Fruit fly (Drosophila melanogaster): Measurements from ENCODE around the gene CG4213.
A peak's percentile ranks its signal among the peaks of the same experiment; 100 is the strongest.

The CG4213 gene

dm6 chr2L:414593-415399, 12.8 kb upstream of the CG4213 start, which contains the start of the genes AP-2alpha and ebi (continued):
- peak; percentile 93 for TF ChIP-seq CoRest (tag; optimal IDR thresholded peaks at IDR 0.05)
- peak; percentile 67 for TF ChIP-seq schlank (tag; optimal IDR thresholded peaks at IDR 0.05)
- peak; percentile 26 for TF ChIP-seq mirr (GFP tag; optimal IDR thresholded peaks at IDR 0.05)
- peak; percentile 91 for TF ChIP-seq slp2 (GFP tag; optimal IDR thresholded peaks at IDR 0.05)
- TF ChIP-seq phol (tag; optimal IDR thresholded peaks at IDR 0.05): peak; percentile 98
- TF ChIP-seq CG3163 (GFP tag; optimal IDR thresholded peaks at IDR 0.05): peak; percentile 86
- TF ChIP-seq lola (GFP tag; optimal IDR thresholded peaks at IDR 0.05): peak in 1 of 3 experiments; percentile 84
- TF ChIP-seq CG18599 (GFP tag; optimal IDR thresholded peaks at IDR 0.05): peak; percentile 84
- TF ChIP-seq lilli (GFP tag; optimal IDR thresholded peaks at IDR 0.05): peak; percentile 92
- peak; percentile 89 for TF ChIP-seq Side (GFP tag; optimal IDR thresholded peaks at IDR 0.05)
- TF ChIP-seq mam (GFP tag; optimal IDR thresholded peaks at IDR 0.05): peak; percentile 96
- TF ChIP-seq HmgD (GFP tag; optimal IDR thresholded peaks at IDR 0.05): peak; percentile 97
- TF ChIP-seq HLH3B (GFP tag; IDR thresholded peaks at IDR 0.05): peak; percentile 74
- peak; percentile 71 for TF ChIP-seq CG12299 (tag; optimal IDR thresholded peaks at IDR 0.05)
- peak; percentile 95 for TF ChIP-seq nmo (GFP tag; optimal IDR thresholded peaks at IDR 0.05)
- peak; percentile 88 for TF ChIP-seq Hmr (GFP tag; optimal IDR thresholded peaks at IDR 0.05)
- TF ChIP-seq Hey (tag; optimal IDR thresholded peaks at IDR 0.05): peak; percentile 59
- no peak for TF ChIP-seq bbx (GFP tag; IDR thresholded peaks at IDR 0.05; ENCODE audit: partially characterized antibody)
- TF ChIP-seq CG4328 (GFP tag; optimal IDR thresholded peaks at IDR 0.05): peak; percentile 54
- TF ChIP-seq bowl (GFP tag; IDR thresholded peaks at IDR 0.05): no peak
- TF ChIP-seq crp (GFP tag; optimal IDR thresholded peaks at IDR 0.05): peak in 1 of 2 experiments; percentile 52
- peak; percentile 93 for TF ChIP-seq CTCF (GFP tag; optimal IDR thresholded peaks at IDR 0.05)
- TF ChIP-seq Lim3 (GFP tag; IDR thresholded peaks at IDR 0.05): peak; percentile 76
- TF ChIP-seq usp (GFP tag; optimal IDR thresholded peaks at IDR 0.05): no peak
- peak; percentile 60 for TF ChIP-seq Asciz (GFP tag; optimal IDR thresholded peaks at IDR 0.05)
- peak; percentile 74 for TF ChIP-seq CG30020 (tag; optimal IDR thresholded peaks at IDR 0.05)
- no peak for TF ChIP-seq nau (GFP tag; optimal IDR thresholded peaks at IDR 0.05)
- peak; percentile 70; the same call in 2 of the 3 replicates for TF ChIP-seq B-H1 (GFP tag; IDR thresholded peaks at IDR 0.05)
- TF ChIP-seq CG9817 (tag; optimal IDR thresholded peaks at IDR 0.05): peak; percentile 92
- no peak for TF ChIP-seq CG2129 (GFP tag; IDR thresholded peaks at IDR 0.05; ENCODE audit: partially characterized antibody)
- no peak for TF ChIP-seq cg (GFP tag; optimal IDR thresholded peaks at IDR 0.05)
- peak; percentile 75 for TF ChIP-seq ERR (GFP tag; optimal IDR thresholded peaks at IDR 0.05)
- TF ChIP-seq fd102C (GFP tag; optimal IDR thresholded peaks at IDR 0.05): no peak
- peak; percentile 95 for TF ChIP-seq CG9932 (GFP tag; IDR thresholded peaks at IDR 0.05)
- peak; percentile 65 for TF ChIP-seq gcm (GFP tag; optimal IDR thresholded peaks at IDR 0.05)
- TF ChIP-seq chinmo (GFP tag; IDR thresholded peaks at IDR 0.05; ENCODE audit: partially characterized antibody): 0 out of 4 replicates have a peak, but pooled peaks have one; percentile 19
- 0 out of 2 replicates have a peak, but pooled peaks have one; percentile 24 for TF ChIP-seq CG1024 (GFP tag; IDR thresholded peaks at IDR 0.05)
- TF ChIP-seq gfzf (GFP tag; optimal IDR thresholded peaks at IDR 0.05): peak; percentile 97
- peak; percentile 72 for TF ChIP-seq CG8290 (GFP tag; optimal IDR thresholded peaks at IDR 0.05)
- peak; percentile 31 to 61 for TF ChIP-seq CG8290 (tag; optimal IDR thresholded peaks at IDR 0.05)
- TF ChIP-seq CG13624 (GFP tag; optimal IDR thresholded peaks at IDR 0.05): peak; percentile 94
- TF ChIP-seq chm (GFP tag; IDR thresholded peaks at IDR 0.05): peak; percentile 78
- TF ChIP-seq CG1603 (tag; optimal IDR thresholded peaks at IDR 0.05): peak; percentile 90
- TF ChIP-seq dpn (GFP tag; optimal IDR thresholded peaks at IDR 0.05): peak; percentile 94
- TF ChIP-seq NC2β (GFP tag; optimal IDR thresholded peaks at IDR 0.05): peak; percentile 95
- TF ChIP-seq maf-S (GFP tag; optimal IDR thresholded peaks at IDR 0.05): peak; percentile 93
- TF ChIP-seq CG5245 (GFP tag; optimal IDR thresholded peaks at IDR 0.05): peak; percentile 70
- TF ChIP-seq CG7987 (GFP tag; optimal IDR thresholded peaks at IDR 0.05): no peak
- TF ChIP-seq sug (tag; optimal IDR thresholded peaks at IDR 0.05): peak; percentile 88

Measured in whole organism, embryonic.